Fruit fly (Drosophila melanogaster): ENCODE data around the gene thw.

DNA sequence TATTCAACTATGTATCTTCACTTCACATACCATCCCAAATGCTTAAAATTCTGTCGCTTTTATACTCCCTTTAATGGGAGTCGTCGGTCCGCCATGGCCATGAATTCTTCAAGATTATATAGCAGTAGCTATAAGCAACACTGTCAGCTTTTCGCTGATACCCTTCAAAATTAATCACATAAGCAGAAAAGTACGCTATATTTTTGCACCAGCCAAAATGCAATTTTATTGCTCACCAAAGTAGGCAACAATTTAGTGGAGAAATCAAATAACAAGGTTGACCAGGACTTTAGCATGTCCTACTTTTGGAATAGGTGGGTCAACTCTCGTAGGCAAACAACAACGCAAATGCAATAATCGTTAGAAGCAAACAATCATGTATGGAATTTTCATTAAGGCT, 24.4 kb upstream of the thw start:
- TF ChIP-seq usp (GFP tag; optimal IDR thresholded peaks at IDR 0.05) (no peak), EcR (GFP tag; optimal IDR thresholded peaks at IDR 0.05) (no peak), pan (optimal IDR thresholded peaks at IDR 0.05) (no peak), CG8478 (optimal IDR thresholded peaks at IDR 0.05) (no peak)
